Worm (Caenorhabditis elegans) whole organism, L1 larva: Measurements from ENCODE around the gene W09G12.7.

Experiments used
- F16B12.6 ChIP-seq: fragments of 150-350 bp; optimal IDR thresholded peaks from 2 replicates; lab custom pipeline; 2014; ENCODE audit warnings: missing biosample characterization, missing genetic modification characterization
- alr-1 ChIP-seq: fragments of 200-800 bp; sonication (Bioruptor generic); optimal IDR thresholded peaks from 2 replicates; lab custom pipeline; 2018; ENCODE audit warnings: borderline replicate concordance, mild to moderate bottlenecking, missing genetic modification characterization, missing compliant biosample characterization
- aly-2 ChIP-seq: fragments of 150-350 bp; optimal IDR thresholded peaks from 2 replicates; lab custom pipeline; 2014; ENCODE audit warnings: missing biosample characterization, missing genetic modification characterization
- blmp-1 ChIP-seq: fragments of 150-350 bp; optimal IDR thresholded peaks from 2 replicates; lab custom pipeline; 2014; ENCODE audit warnings: missing biosample characterization, missing genetic modification characterization
- ceh-63 ChIP-seq: fragments of 200-800 bp; sonication (Bioruptor generic); optimal IDR thresholded peaks from 2 replicates; lab custom pipeline; 2018; ENCODE audit warnings: mild to moderate bottlenecking, missing genetic modification characterization, missing compliant biosample characterization
- ceh-8 ChIP-seq: fragments of 200-800 bp; sonication (Bioruptor generic); optimal IDR thresholded peaks from 2 replicates; lab custom pipeline; 2018; ENCODE audit warnings: mild to moderate bottlenecking, missing genetic modification characterization, moderate library complexity, missing compliant biosample characterization
- ceh-82 ChIP-seq, 3 experiments: fragments of 150-350 bp in 1 of 3; sonication (generic microtip) in 2 of 3; optimal IDR thresholded peaks; 2 replicates each; lab custom pipeline; 2014 to 2017; ENCODE audit warnings: missing biosample characterization in 3 of 3, missing genetic modification characterization in 3 of 3
- ceh-90 ChIP-seq: sonication (generic microtip); optimal IDR thresholded peaks from 2 replicates; lab custom pipeline; 2016; ENCODE audit warnings: missing genetic modification characterization, missing compliant biosample characterization
- ces-1 ChIP-seq: fragments of 150-350 bp; optimal IDR thresholded peaks from 2 replicates; lab custom pipeline; 2014; ENCODE audit warnings: missing biosample characterization, missing genetic modification reagents, missing genetic modification characterization
- dpl-1 ChIP-seq, 3 experiments: fragments of 150-350 bp in 2 of 3; sonication (generic microtip) in 1 of 3; optimal IDR thresholded peaks; 2 replicates each; lab custom pipeline; 2014 to 2017; ENCODE audit warnings: missing biosample characterization in 3 of 3, missing genetic modification characterization in 3 of 3, missing genetic modification reagents in 3 of 3
- dsc-1 ChIP-seq: sonication (generic microtip); optimal IDR thresholded peaks from 2 replicates; lab custom pipeline; 2016; ENCODE audit warnings: mild to moderate bottlenecking, missing genetic modification characterization, missing compliant biosample characterization
- efl-1 ChIP-seq, 4 experiments: fragments of 150-350 bp; optimal IDR thresholded peaks in 3 of 4; peaks in 1 of 4; 1 replicate in 1 of 4; 2 replicates in 3 of 4; lab custom pipeline; 2014; ENCODE audit warnings: missing biosample characterization in 2 of 4, missing genetic modification characterization in 2 of 4, missing genetic modification reagents in 2 of 4
- egl-13 ChIP-seq: sonication (generic microtip); optimal IDR thresholded peaks from 2 replicates; lab custom pipeline; 2016; ENCODE audit warnings: missing genotype, missing genetic modification reagents, missing genetic modification characterization, missing compliant biosample characterization
- elt-2 ChIP-seq: sonication (generic microtip); optimal IDR thresholded peaks from 2 replicates; lab custom pipeline; 2016; ENCODE audit warnings: missing genetic modification characterization, mild to moderate bottlenecking, inconsistent platforms, missing compliant biosample characterization, missing genetic modification reagents
- elt-3 ChIP-seq, 6 experiments: fragments of 150-350 bp in 1 of 6; sonication (generic microtip); optimal IDR thresholded peaks; 2 replicates each; lab custom pipeline; 2017 to 2018; ENCODE audit warnings: missing biosample characterization in 6 of 6, missing genetic modification characterization in 6 of 6, inconsistent platforms in 1 of 6
- ets-5 ChIP-seq: fragments of 200-800 bp; sonication (Bioruptor generic); IDR thresholded peaks from 2 replicates; pipeline ENCODE4 v1.3.6; 2022; ENCODE audit warnings: missing genetic modification characterization, missing compliant biosample characterization
- fkh-10 ChIP-seq: sonication (generic microtip); optimal IDR thresholded peaks from 2 replicates; lab custom pipeline; 2017; ENCODE audit warnings: missing biosample characterization, missing genetic modification reagents, missing genetic modification characterization
- fkh-4 ChIP-seq: sonication (generic microtip); optimal IDR thresholded peaks from 2 replicates; lab custom pipeline; 2016; ENCODE audit warnings: missing compliant biosample characterization, missing genetic modification characterization, borderline replicate concordance
- fkh-8 ChIP-seq: sonication (generic microtip); optimal IDR thresholded peaks from 2 replicates; lab custom pipeline; 2016; ENCODE audit warnings: mild to moderate bottlenecking, missing genetic modification characterization, missing compliant biosample characterization
- grh-1 ChIP-seq: fragments of 200-800 bp; sonication (Bioruptor generic); IDR thresholded peaks from 2 replicates; pipeline ENCODE4 v1.3.6; 2022; ENCODE audit warnings: missing genetic modification reagents, missing genetic modification characterization, missing compliant biosample characterization
- hlh-17 ChIP-seq: fragments of 200-800 bp; sonication (Bioruptor generic); optimal IDR thresholded peaks from 2 replicates; lab custom pipeline; 2018; ENCODE audit warnings: missing genetic modification characterization, mild to moderate bottlenecking, missing compliant biosample characterization, moderate library complexity, borderline replicate concordance
- hpl-2 ChIP-seq: fragments of 150-350 bp; optimal IDR thresholded peaks from 2 replicates; lab custom pipeline; 2014; ENCODE audit warnings: missing biosample characterization, missing genetic modification reagents, missing genetic modification characterization
- irx-1 ChIP-seq: sonication (generic microtip); optimal IDR thresholded peaks from 2 replicates; lab custom pipeline; 2016; ENCODE audit warnings: missing genetic modification characterization, missing compliant biosample characterization
- isw-1 ChIP-seq: fragments of 200-800 bp; sonication (Bioruptor generic); IDR thresholded peaks from 2 replicates; pipeline ENCODE4 v1.3.6; 2022; ENCODE audit warnings: missing genetic modification characterization, missing compliant biosample characterization
- jun-1 ChIP-seq: fragments of 150-350 bp; optimal IDR thresholded peaks from 2 replicates; lab custom pipeline; 2014; ENCODE audit warnings: missing biosample characterization, missing genetic modification reagents, missing genetic modification characterization
- lin-13 ChIP-seq: fragments of 150-350 bp; optimal IDR thresholded peaks from 2 replicates; lab custom pipeline; 2014; ENCODE audit warnings: missing biosample characterization, missing genetic modification reagents, missing genetic modification characterization
- lin-35 ChIP-seq, 2 experiments: fragments of 150-350 bp; optimal IDR thresholded peaks; 2 replicates each; lab custom pipeline; 2014; ENCODE audit warnings: missing biosample characterization in 2 of 2, missing genetic modification characterization in 2 of 2, missing genetic modification reagents in 2 of 2
- lin-39 ChIP-seq: fragments of 150-350 bp; optimal IDR thresholded peaks from 2 replicates; lab custom pipeline; 2014; ENCODE audit warnings: missing biosample characterization, missing genetic modification reagents, missing genetic modification characterization
- mdl-1 ChIP-seq, 2 experiments: fragments of 150-350 bp; optimal IDR thresholded peaks; 2 replicates each; lab custom pipeline; 2014 to 2017; ENCODE audit warnings: missing biosample characterization in 2 of 2, missing genetic modification characterization in 2 of 2, inconsistent platforms in 1 of 2
- mep-1 ChIP-seq: fragments of 150-350 bp; optimal IDR thresholded peaks from 2 replicates; lab custom pipeline; 2014; ENCODE audit warnings: missing biosample characterization, missing genetic modification characterization
- nhr-12 ChIP-seq: sonication (generic microtip); optimal IDR thresholded peaks from 2 replicates; lab custom pipeline; 2017; ENCODE audit warnings: missing biosample characterization, missing genetic modification characterization
- nhr-19 ChIP-seq: fragments of 200-800 bp; sonication (Bioruptor generic); conservative IDR thresholded peaks from 2 replicates; pipeline ENCODE4 v1.3.6; 2022; ENCODE audit warnings: missing genetic modification characterization, missing compliant biosample characterization
- nhr-20 ChIP-seq: sonication (generic microtip); optimal IDR thresholded peaks from 2 replicates; lab custom pipeline; 2016; ENCODE audit warnings: mild to moderate bottlenecking, missing genetic modification characterization, missing compliant biosample characterization
- nhr-47 ChIP-seq: sonication (generic microtip); optimal IDR thresholded peaks from 2 replicates; lab custom pipeline; 2016; ENCODE audit warnings: mild to moderate bottlenecking, missing genetic modification characterization, moderate library complexity, missing compliant biosample characterization
- nhr-76 ChIP-seq: sonication (generic microtip); optimal IDR thresholded peaks from 2 replicates; lab custom pipeline; 2017; ENCODE audit warnings: missing biosample characterization, missing genetic modification characterization
- nhr-90 ChIP-seq: sonication (generic microtip); optimal IDR thresholded peaks from 2 replicates; lab custom pipeline; 2016; ENCODE audit warnings: mild to moderate bottlenecking, missing genetic modification characterization, missing compliant biosample characterization; ENCODE audit not compliant: poor library complexity
- pqm-1 ChIP-seq: sonication (generic microtip); optimal IDR thresholded peaks from 3 replicates; lab custom pipeline; 2017; ENCODE audit warnings: missing biosample characterization, missing genetic modification characterization
- snu-23 ChIP-seq: sonication (generic microtip); optimal IDR thresholded peaks from 2 replicates; lab custom pipeline; 2016; ENCODE audit warnings: missing genetic modification characterization, missing compliant biosample characterization
- sup-37 ChIP-seq: fragments of 200-800 bp; sonication (Bioruptor generic); optimal IDR thresholded peaks from 2 replicates; lab custom pipeline; 2018; ENCODE audit warnings: mild to moderate bottlenecking, missing genetic modification characterization, missing compliant biosample characterization
- unc-30 ChIP-seq: sonication (generic microtip); optimal IDR thresholded peaks from 2 replicates; lab custom pipeline; 2017; ENCODE audit warnings: missing biosample characterization, missing genetic modification characterization
- unc-86 ChIP-seq: sonication (generic microtip); optimal IDR thresholded peaks from 2 replicates; lab custom pipeline; 2016; ENCODE audit warnings: missing genetic modification characterization, missing compliant biosample characterization
- xbp-1 ChIP-seq: sonication (generic microtip); optimal IDR thresholded peaks from 2 replicates; lab custom pipeline; 2016; ENCODE audit warnings: missing genetic modification characterization, missing compliant biosample characterization
- zag-1 ChIP-seq: fragments of 150-350 bp; optimal IDR thresholded peaks from 2 replicates; lab custom pipeline; 2014; ENCODE audit warnings: missing biosample characterization, missing genetic modification characterization
- ztf-11 ChIP-seq, 2 experiments: sonication (generic microtip); optimal IDR thresholded peaks; 2 replicates each; lab custom pipeline; 2016 to 2017; ENCODE audit warnings: missing genetic modification characterization in 2 of 2, missing biosample characterization in 1 of 2, missing compliant biosample characterization in 1 of 2
- ztf-4 ChIP-seq: fragments of 150-350 bp; optimal IDR thresholded peaks from 2 replicates; lab custom pipeline; 2014; ENCODE audit warnings: missing biosample characterization, missing genetic modification characterization

W09G12.7 gene

ce11 chrIV:1264928-1265327 lies 36.0 kb downstream of the W09G12.7 start, which contains the start of gene F38A1.13:
F38A1.13 (plus strand) TSS chrIV:1265228.
- no peak for TF ChIP-seq jun-1 (tag; lab: Kevin White, UChicago)
- TF ChIP-seq nhr-47 (tag; lab: Kevin White, UChicago) = no peak
- no peak for TF ChIP-seq fkh-8
- no peak for TF ChIP-seq unc-86 (tag; lab: Kevin White, UChicago)
- no peak for TF ChIP-seq dsc-1
- TF ChIP-seq nhr-76 (tag; lab: Kevin White, UChicago) = no peak
- no peak for TF ChIP-seq efl-1 (optimal IDR thresholded peaks at IDR 0.05; lab: Kevin White, UChicago)
- no peak for TF ChIP-seq efl-1 (GFP tag; optimal IDR thresholded peaks at IDR 0.05 in 1 of 2; lab: Kevin White, UChicago)
- no peak for TF ChIP-seq mep-1 (tag; lab: Kevin White, UChicago)
- TF ChIP-seq lin-35 (GFP tag; optimal IDR thresholded peaks at IDR 0.05; lab: Kevin White, UChicago) = no peak
- no peak for TF ChIP-seq ceh-82 (tag; optimal IDR thresholded peaks at IDR 0.05; lab: Kevin White, UChicago)
- no peak for TF ChIP-seq nhr-20 (tag; lab: Kevin White, UChicago)

ce11 chrIV:1266138-1266537 lies 37.3 kb downstream of the W09G12.7 start:
- TF ChIP-seq dpl-1 (GFP tag; optimal IDR thresholded peaks at IDR 0.05; lab: Kevin White, UChicago) (no peak), jun-1 (tag; lab: Kevin White, UChicago) (peak; percentile 52), ets-5 (GFP tag; lab: Robert Waterston, UW) (no peak), pqm-1 (tag; lab: Kevin White, UChicago) (peak; percentile 87), egl-13 (tag; lab: Kevin White, UChicago) (no peak), alr-1 (tag; lab: Kevin White, UChicago) (no peak), blmp-1 (no peak), zag-1 (tag; lab: Kevin White, UChicago) (no peak), ces-1 (no peak), nhr-90 (tag; lab: Kevin White, UChicago) (no peak), lin-35 (GFP tag; optimal IDR thresholded peaks at IDR 0.05; lab: Kevin White, UChicago) (peak in 1 of 2 experiments; percentile 9), elt-2 (tag; lab: Kevin White, UChicago) (peak; percentile 96)

ce11 chrIV:1266724-1267123 lies 37.8 kb downstream of the W09G12.7 start, which contains the start of gene clec-170:
clec-170 (plus strand) TSS chrIV:1266866.
- TF ChIP-seq fkh-8 (no peak), ztf-11 (tag; optimal IDR thresholded peaks at IDR 0.05; lab: Kevin White, UChicago) (no peak), snu-23 (GFP tag; lab: Kevin White, UChicago) (no peak), nhr-19 (GFP tag; lab: Robert Waterston, UW) (no peak), elt-2 (tag; lab: Kevin White, UChicago) (no peak)
- TF ChIP-seq, all 84 proteins: peak for 0

- TF ChIP-seq F16B12.6 (peak; percentile 14), ets-5 (GFP tag; lab: Robert Waterston, UW) (no peak), ztf-4 (tag; lab: Kevin White, UChicago) (peak; percentile 1), elt-3 (tag; optimal IDR thresholded peaks at IDR 0.05; lab: Kevin White, UChicago) (peak in 1 of 6 experiments; percentile 59), lin-39 (tag; lab: Kevin White, UChicago) (no peak), unc-30 (tag; lab: Kevin White, UChicago) (no peak), grh-1 (GFP tag; lab: Robert Waterston, UW) (no peak), aly-2 (tag; lab: Kevin White, UChicago) (no peak), xbp-1 (tag; lab: Kevin White, UChicago) (peak; percentile 59), hpl-2 (no peak), nhr-90 (tag; lab: Kevin White, UChicago) (peak; percentile 4), fkh-10 (GFP tag; lab: Kevin White, UChicago) (no peak), lin-13 (peak; percentile 52), sup-37 (GFP tag; lab: Kevin White, UChicago) (no peak), nhr-12 (tag; lab: Kevin White, UChicago) (no peak), irx-1 (tag; lab: Kevin White, UChicago) (peak; percentile 38), isw-1 (GFP tag; lab: Robert Waterston, UW) (peak; percentile 60), fkh-4 (tag; lab: Kevin White, UChicago) (no peak), ceh-90 (tag; lab: Kevin White, UChicago) (no peak), mdl-1 (tag; optimal IDR thresholded peaks at IDR 0.05; lab: Kevin White, UChicago) (peak; percentile 89 to 98), hlh-17 (GFP tag; lab: Kevin White, UChicago) (no peak), dsc-1 (no peak), ceh-63 (GFP tag; lab: Kevin White, UChicago) (no peak), efl-1 (optimal IDR thresholded peaks at IDR 0.05; lab: Kevin White, UChicago) (peak; percentile 84 to 90), efl-1 (GFP tag; optimal IDR thresholded peaks at IDR 0.05 in 1 of 2; lab: Kevin White, UChicago) (peak; percentile 88 to 98), egl-13 (tag; lab: Kevin White, UChicago) (peak; percentile 72), ceh-8 (no peak), blmp-1 (peak; percentile 19)
These were observed 45.7 kb downstream of the W09G12.7 start, which contains the start of gene C09E9.1 for ce11 chrIV:1274583-1274982. C09E9.1 (plus strand) TSS chrIV:1274868.
